Worm (Caenorhabditis elegans) whole organism, dauer: ENCODE data around the gene abcf-2.

ENCODE experiments used
- unc-62 ChIP-seq: sonication (generic microtip); optimal IDR thresholded peaks from 2 replicates; lab custom pipeline; 2017; ENCODE audit warnings: missing biosample characterization, missing genetic modification reagents, missing genetic modification characterization

Gene abcf-2

ce11 chrIII:13462965-13463783 lies 1.1 kb upstream of the abcf-2 start, which contains the start of gene ant-1.1:
Gene ant-1.1 (plus strand): TSS chrIII:13463163.
- TF ChIP-seq unc-62 (GFP tag; lab: Kevin White, UChicago), result no peak

ce11 chrIII:13461535-13461934 lies 503 bp downstream of the abcf-2 start:
- TF ChIP-seq unc-62 (GFP tag; lab: Kevin White, UChicago), result no peak

- TF ChIP-seq unc-62 (GFP tag; lab: Kevin White, UChicago), result no peak
Observed at ce11 chrIII:13458978-13459596, 3.0 kb downstream of the abcf-2 start, which contains the start of gene tag-164. Gene tag-164 (plus strand): TSS chrIII:13459546.

ce11 chrIII:13457305-13457704 lies 4.7 kb downstream of the abcf-2 start:
- TF ChIP-seq unc-62 (GFP tag; lab: Kevin White, UChicago), result no peak

ce11 chrIII:13455816-13456215 lies 6.2 kb downstream of the abcf-2 start:
- TF ChIP-seq unc-62 (GFP tag; lab: Kevin White, UChicago), result no peak

- TF ChIP-seq unc-62 (GFP tag; lab: Kevin White, UChicago), result no peak
Observed at ce11 chrIII:13455207-13455606, 6.8 kb downstream of the abcf-2 start, which contains the start of gene cua-1. Gene cua-1 (minus strand): TSS chrIII:13455307.

ce11 chrIII:13452824-13453223 lies 9.2 kb downstream of the abcf-2 start:
- TF ChIP-seq unc-62 (GFP tag; lab: Kevin White, UChicago), result no peak

- TF ChIP-seq unc-62 (GFP tag; lab: Kevin White, UChicago), result no peak
Observed at ce11 chrIII:13439415-13439814, 22.6 kb downstream of the abcf-2 start, which contains the start of gene ciao-2B. Gene ciao-2B (minus strand): TSS chrIII:13439544.

- TF ChIP-seq unc-62 (GFP tag; lab: Kevin White, UChicago), result no peak
Observed at ce11 chrIII:13436843-13437242, 25.2 kb downstream of the abcf-2 start, which contains the start of gene F45G2.9. Gene F45G2.9 (minus strand): TSS chrIII:13436943.

ce11 chrIII:13435570-13435969 lies 26.5 kb downstream of the abcf-2 start, which contains the start of gene F45G2.8:
Gene F45G2.8 (minus strand): TSS chrIII:13435670.
- TF ChIP-seq unc-62 (GFP tag; lab: Kevin White, UChicago), result no peak

- no peak for TF ChIP-seq unc-62 (GFP tag; lab: Kevin White, UChicago)
Observed at ce11 chrIII:13434404-13434803, 27.6 kb downstream of the abcf-2 start, which contains the start of gene F45G2.7. Gene F45G2.7 (minus strand): TSS chrIII:13434504.

ce11 chrIII:13430162-13430561 lies 31.9 kb downstream of the abcf-2 start, which contains the start of gene trf-1:
Gene trf-1 (plus strand): TSS chrIII:13430462.
- TF ChIP-seq unc-62 (GFP tag; lab: Kevin White, UChicago), result no peak

ce11 chrIII:13429668-13430067 lies 32.4 kb downstream of the abcf-2 start, which contains the start of gene bli-5:
Gene bli-5 (minus strand): TSS chrIII:13429768.
- TF ChIP-seq unc-62 (GFP tag; lab: Kevin White, UChicago), result no peak

- TF ChIP-seq unc-62 (GFP tag; lab: Kevin White, UChicago), result no peak
Observed at ce11 chrIII:13427817-13428216, 34.2 kb downstream of the abcf-2 start.

- TF ChIP-seq unc-62 (GFP tag; lab: Kevin White, UChicago), result no peak
Observed at ce11 chrIII:13426036-13426435, 36.0 kb downstream of the abcf-2 start, which contains the start of gene cope-1. Gene cope-1 (plus strand): TSS chrIII:13426264.

ce11 chrIII:13423414-13423813 lies 38.6 kb downstream of the abcf-2 start, which contains the start of gene exo-1:
Gene exo-1 (plus strand): TSS chrIII:13423514.
- TF ChIP-seq unc-62 (GFP tag; lab: Kevin White, UChicago), result no peak
